Fruit fly (Drosophila melanogaster) Kc167 (cell line): Measurements from ENCODE around the gene CG46468.

ENCODE experiments used
- Myc ChIP-seq: fragments of >200 bp; optimal IDR thresholded peaks from 2 replicates; lab custom pipeline; 2017; ENCODE audit warnings: missing external identifiers
- h ChIP-seq: fragments of >200 bp; optimal IDR thresholded peaks from 3 replicates; lab custom pipeline; 2018; ENCODE audit warnings: missing external identifiers
- psq ChIP-seq: fragments of >200 bp; optimal IDR thresholded peaks from 2 replicates; lab custom pipeline; 2017; ENCODE audit warnings: missing external identifiers

- TF ChIP-seq h (lab: Kevin White, UChicago) (no peak), Myc (lab: Kevin White, UChicago) (no peak), psq (no peak)
Measured at dm6 chr2L:9500454-9500853, 64.8 kb downstream of the CG46468 start.
